Worm (Caenorhabditis elegans): ENCODE measurements around the gene srbc-5.

DNA sequence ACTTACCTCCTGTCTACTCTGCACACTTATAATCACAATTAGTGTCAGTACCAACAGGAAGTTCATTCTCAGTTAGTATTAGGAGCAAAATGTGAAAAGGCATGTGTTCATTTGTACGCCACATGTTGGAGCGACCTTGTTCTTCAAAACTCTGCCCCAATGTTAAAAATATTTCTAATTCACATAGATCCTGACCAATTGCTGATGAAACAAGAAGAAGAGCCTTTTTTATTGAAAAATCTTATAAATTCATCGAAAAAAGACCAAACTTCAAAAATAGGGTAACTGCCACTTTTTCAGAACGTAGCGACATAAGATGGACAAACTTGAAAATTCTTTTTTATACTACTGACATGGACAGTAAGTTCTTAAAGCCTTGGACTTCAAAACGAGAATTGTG is 6.0 kb downstream of the srbc-5 start, which contains the start of gene T28A11.17:
- TF ChIP-seq ceh-39 (tag; optimal IDR thresholded peaks at IDR 0.05) = no peak
- no peak for TF ChIP-seq pha-4 (tag; optimal IDR thresholded peaks at IDR 0.05)
- no peak for TF ChIP-seq sem-2 (GFP tag; optimal IDR thresholded peaks at IDR 0.05)
- no peak for TF ChIP-seq unc-120 (tag; optimal IDR thresholded peaks at IDR 0.05; ENCODE audit: poor library complexity, severe bottlenecking)
- TF ChIP-seq unc-62 (GFP tag; optimal IDR thresholded peaks at IDR 0.05) = no peak
- no peak for TF ChIP-seq M03D4.4 (tag; optimal IDR thresholded peaks at IDR 0.05)
- no peak for TF ChIP-seq bed-3 (GFP tag; optimal IDR thresholded peaks at IDR 0.05)
- TF ChIP-seq mep-1 (tag; optimal IDR thresholded peaks at IDR 0.05) = no peak
- TF ChIP-seq snpc-4 (tag; optimal IDR thresholded peaks at IDR 0.05) = no peak
- no peak for TF ChIP-seq sptf-1 (tag; optimal IDR thresholded peaks at IDR 0.05)

Data from whole organism, mixed stage, embryonic.